Fruit fly (Drosophila melanogaster) whole organism, embryonic: ENCODE results near the gene sif.

Source experiments
- Abd-B ChIP-seq: fragments of 200-800 bp; sonication (Bioruptor generic); optimal IDR thresholded peaks from 2 replicates; lab custom pipeline; 2018; ENCODE audit warnings: missing biosample characterization, mild to moderate bottlenecking, missing genetic modification characterization, moderate library complexity
- Ada2b ChIP-seq: fragments of 200-800 bp; sonication (Bioruptor generic); IDR thresholded peaks from 2 replicates; pipeline ENCODE4 v1.3.6; 2022; ENCODE audit warnings: missing biosample characterization, missing genetic modification characterization
- Awh ChIP-seq: fragments of 200-800 bp; sonication (Bioruptor generic); IDR thresholded peaks from 2 replicates; pipeline ENCODE4, ENCODE4 v1.3.6; 2022; ENCODE audit warnings: missing biosample characterization, missing genetic modification characterization
- Bgb ChIP-seq: fragments of 200-800 bp; sonication (Bioruptor generic); IDR thresholded peaks from 2 replicates; pipeline ENCODE4 v1.3.6; 2022; ENCODE audit warnings: missing biosample characterization, missing genetic modification characterization; ENCODE audit not compliant: partially characterized antibody
- Blimp-1 ChIP-seq: fragments of 200-800 bp; sonication (Bioruptor generic); optimal IDR thresholded peaks from 3 replicates; lab custom pipeline; 2018; ENCODE audit warnings: missing biosample characterization, missing genetic modification characterization, mild to moderate bottlenecking, moderate library complexity, missing genetic modification reagents
- CG10979 ChIP-seq: fragments of 200-800 bp; sonication (Bioruptor generic); optimal IDR thresholded peaks from 2 replicates; lab custom pipeline; 2018; ENCODE audit warnings: missing biosample characterization, mild to moderate bottlenecking, missing genetic modification characterization, moderate library complexity
- CG11723 ChIP-seq: fragments of 200-800 bp; sonication (Bioruptor generic); optimal IDR thresholded peaks from 2 replicates; lab custom pipeline; 2017; ENCODE audit warnings: missing biosample characterization, mild to moderate bottlenecking, missing genetic modification characterization
- CG12104 ChIP-seq: fragments of 200-800 bp; sonication (Bioruptor generic); optimal IDR thresholded peaks from 3 replicates; lab custom pipeline; 2016; ENCODE audit warnings: missing biosample characterization, missing genetic modification characterization
- CG14860 ChIP-seq: fragments of 200-800 bp; sonication (Bioruptor generic); IDR thresholded peaks from 3 replicates; pipeline ENCODE4 v1.3.6; 2022; ENCODE audit warnings: missing biosample characterization, missing genetic modification characterization; ENCODE audit not compliant: partially characterized antibody
- CG15696 ChIP-seq: fragments of 200-800 bp; sonication (Bioruptor generic); optimal IDR thresholded peaks from 2 replicates; lab custom pipeline; 2019; ENCODE audit warnings: missing biosample characterization, mild to moderate bottlenecking, missing genetic modification characterization, moderate library complexity
- CG17359 ChIP-seq: fragments of 200-800 bp; sonication (Bioruptor generic); optimal IDR thresholded peaks from 3 replicates; lab custom pipeline; 2018; ENCODE audit warnings: missing biosample characterization, mild to moderate bottlenecking, missing genetic modification characterization, moderate library complexity
- CG17829 ChIP-seq: fragments of 200-800 bp; optimal IDR thresholded peaks from 2 replicates; lab custom pipeline; 2019; ENCODE audit warnings: missing biosample characterization, mild to moderate bottlenecking, missing genetic modification characterization, moderate library complexity
- CG18764 ChIP-seq: fragments of 200-800 bp; sonication (Bioruptor generic); optimal IDR thresholded peaks from 3 replicates; lab custom pipeline; 2016; ENCODE audit warnings: missing biosample characterization, missing genetic modification characterization
- CG2199 ChIP-seq: fragments of 200-800 bp; sonication (Bioruptor generic); IDR thresholded peaks from 3 replicates; pipeline ENCODE4 v1.3.6; 2022; ENCODE audit warnings: missing biosample characterization, missing genetic modification characterization
- CG2712 ChIP-seq: fragments of 200-800 bp; optimal IDR thresholded peaks from 3 replicates; lab custom pipeline; 2019; ENCODE audit warnings: missing biosample characterization, mild to moderate bottlenecking, missing genetic modification characterization, moderate library complexity
- CG4404 ChIP-seq: fragments of 200-800 bp; sonication (Bioruptor generic); IDR thresholded peaks from 2 replicates; pipeline ENCODE4 v1.3.6; 2022; ENCODE audit warnings: missing biosample characterization, missing genetic modification characterization
- CG4707 ChIP-seq: fragments of 200-800 bp; sonication (Bioruptor generic); optimal IDR thresholded peaks from 2 replicates; lab custom pipeline; 2018; ENCODE audit warnings: missing biosample characterization, mild to moderate bottlenecking, missing genetic modification characterization, moderate library complexity
- CG4854 ChIP-seq: fragments of 200-800 bp; sonication (Bioruptor generic); optimal IDR thresholded peaks from 2 replicates; lab custom pipeline; 2016; ENCODE audit warnings: missing biosample characterization, missing genetic modification characterization, inconsistent platforms
- CG6654 ChIP-seq: fragments of 200-800 bp; sonication (Bioruptor generic); optimal IDR thresholded peaks from 2 replicates; lab custom pipeline; 2017; ENCODE audit warnings: missing biosample characterization, mild to moderate bottlenecking, missing genetic modification characterization
- CG7745 ChIP-seq: fragments of 200-800 bp; sonication (Bioruptor generic); optimal IDR thresholded peaks from 2 replicates; lab custom pipeline; 2018; ENCODE audit warnings: missing biosample characterization, mild to moderate bottlenecking, missing genetic modification characterization, moderate library complexity
- CG7928 ChIP-seq: fragments of 200-800 bp; sonication (Bioruptor generic); optimal IDR thresholded peaks from 2 replicates; lab custom pipeline; 2017; ENCODE audit warnings: missing biosample characterization, mild to moderate bottlenecking, missing genetic modification characterization
- Ets97D ChIP-seq: fragments of 200-800 bp; sonication (Bioruptor generic); optimal IDR thresholded peaks from 3 replicates; lab custom pipeline; 2016; ENCODE audit warnings: missing biosample characterization, missing genetic modification characterization
- HLHmδ ChIP-seq: fragments of 200-800 bp; sonication (Bioruptor generic); optimal IDR thresholded peaks from 2 replicates; lab custom pipeline; 2018; ENCODE audit warnings: missing biosample characterization, mild to moderate bottlenecking, missing genetic modification characterization, moderate library complexity
- HmgZ ChIP-seq: fragments of 200-800 bp; sonication (Bioruptor generic); optimal IDR thresholded peaks from 2 replicates; lab custom pipeline; 2018; ENCODE audit warnings: missing biosample characterization, mild to moderate bottlenecking, missing genetic modification characterization
- Lpt ChIP-seq: fragments of >200 bp; optimal IDR thresholded peaks from 2 replicates; lab custom pipeline; 2018; ENCODE audit warnings: missing biosample characterization, missing genetic modification characterization
- Nf-YB ChIP-seq: fragments of 200-800 bp; sonication (Bioruptor generic); optimal IDR thresholded peaks from 3 replicates; lab custom pipeline; 2019; ENCODE audit warnings: missing biosample characterization, mild to moderate bottlenecking, missing genetic modification characterization, moderate library complexity
- Six4 ChIP-seq: fragments of 200-800 bp; sonication (Bioruptor generic); optimal IDR thresholded peaks from 2 replicates; lab custom pipeline; 2016; ENCODE audit warnings: missing biosample characterization, missing genetic modification characterization
- amos ChIP-seq: fragments of 200-800 bp; sonication (Bioruptor generic); IDR thresholded peaks from 2 replicates; pipeline ENCODE4 v1.3.6; 2022; ENCODE audit warnings: missing biosample characterization, missing genetic modification characterization; ENCODE audit not compliant: partially characterized antibody
- ato ChIP-seq: fragments of 200-800 bp; sonication (Bioruptor generic); IDR thresholded peaks from 2 replicates; pipeline ENCODE4 v1.3.6; 2022; ENCODE audit warnings: missing biosample characterization, missing genetic modification characterization; ENCODE audit not compliant: partially characterized antibody
- bowl ChIP-seq: fragments of 200-800 bp; sonication (Bioruptor generic); IDR thresholded peaks from 2 replicates; pipeline ENCODE4 v1.3.6; 2022; ENCODE audit warnings: missing biosample characterization, missing genetic modification characterization
- exex ChIP-seq: fragments of 200-800 bp; sonication (Bioruptor generic); optimal IDR thresholded peaks from 4 replicates; lab custom pipeline; 2018; ENCODE audit warnings: missing biosample characterization, mild to moderate bottlenecking, missing genetic modification characterization, moderate library complexity
- fd3F ChIP-seq: fragments of 200-800 bp; sonication (Bioruptor generic); optimal IDR thresholded peaks from 2 replicates; lab custom pipeline; 2018; ENCODE audit warnings: missing biosample characterization, mild to moderate bottlenecking, missing genetic modification characterization, moderate library complexity
- fd96Cb ChIP-seq: fragments of 200-800 bp; sonication (Bioruptor generic); optimal IDR thresholded peaks from 2 replicates; lab custom pipeline; 2018; ENCODE audit warnings: missing biosample characterization, mild to moderate bottlenecking, missing genetic modification characterization, moderate library complexity
- gcm ChIP-seq: fragments of 200-800 bp; sonication (Bioruptor generic); optimal IDR thresholded peaks from 2 replicates; lab custom pipeline; 2019; ENCODE audit warnings: missing biosample characterization, mild to moderate bottlenecking, missing genetic modification characterization, moderate library complexity
- gsb ChIP-seq: fragments of 200-800 bp; sonication (Bioruptor generic); IDR thresholded peaks from 2 replicates; pipeline ENCODE4 v1.3.6; 2022; ENCODE audit warnings: missing biosample characterization, missing genetic modification characterization
- gt ChIP-seq: fragments of 200-800 bp; sonication (Bioruptor generic); IDR thresholded peaks from 2 replicates; pipeline ENCODE4 v1.3.6; 2022; ENCODE audit warnings: missing biosample characterization, missing genetic modification characterization
- hth ChIP-seq: fragments of >200 bp; optimal IDR thresholded peaks from 2 replicates; lab custom pipeline; 2017; ENCODE audit warnings: inconsistent platforms
- lov ChIP-seq, 2 experiments: fragments of 200-800 bp in 1 of 2; fragments of >200 bp in 1 of 2; sonication (Bioruptor generic) in 1 of 2; IDR thresholded peaks in 1 of 2; optimal IDR thresholded peaks in 1 of 2; 2 replicates in 1 of 2; 3 replicates in 1 of 2; pipeline versions ENCODE4 v1.3.6 to Lab custom; 2017 to 2022; ENCODE audit warnings: missing biosample characterization in 1 of 2, missing genetic modification characterization in 1 of 2
- mam ChIP-seq: fragments of 200-800 bp; sonication (Bioruptor generic); optimal IDR thresholded peaks from 3 replicates; lab custom pipeline; 2016; ENCODE audit warnings: missing biosample characterization, missing genetic modification characterization
- oc ChIP-seq: fragments of 200-800 bp; sonication (Bioruptor generic); optimal IDR thresholded peaks from 2 replicates; lab custom pipeline; 2018; ENCODE audit warnings: missing biosample characterization, mild to moderate bottlenecking, missing genetic modification characterization, moderate library complexity
- phol ChIP-seq: fragments of 200-800 bp; sonication (Bioruptor generic); optimal IDR thresholded peaks from 3 replicates; lab custom pipeline; 2018; ENCODE audit warnings: missing biosample characterization, mild to moderate bottlenecking, missing genetic modification characterization, moderate library complexity
- pita ChIP-seq: fragments of 200-800 bp; sonication (Bioruptor generic); optimal IDR thresholded peaks from 2 replicates; lab custom pipeline; 2017; ENCODE audit warnings: missing biosample characterization, mild to moderate bottlenecking, missing genetic modification characterization
- psq ChIP-seq: fragments of 200-800 bp; sonication (Bioruptor generic); optimal IDR thresholded peaks from 2 replicates; lab custom pipeline; 2017; ENCODE audit warnings: missing biosample characterization, missing genetic modification characterization
- pum ChIP-seq: fragments of 200-800 bp; sonication (Bioruptor generic); optimal IDR thresholded peaks from 2 replicates; lab custom pipeline; 2016; ENCODE audit warnings: missing biosample characterization, missing genetic modification characterization
- row ChIP-seq: fragments of 200-800 bp; sonication (Bioruptor generic); IDR thresholded peaks from 3 replicates; pipeline ENCODE4 v1.3.6; 2022; ENCODE audit warnings: missing biosample characterization, missing genetic modification characterization
- seq ChIP-seq: fragments of 200-800 bp; sonication (Bioruptor generic); IDR thresholded peaks from 2 replicates; pipeline ENCODE4 v1.3.6; 2022; ENCODE audit warnings: missing biosample characterization, missing genetic modification characterization
- unpg ChIP-seq: fragments of 200-800 bp; sonication (Bioruptor generic); optimal IDR thresholded peaks from 3 replicates; lab custom pipeline; 2018; ENCODE audit warnings: missing biosample characterization, mild to moderate bottlenecking, missing genetic modification characterization, moderate library complexity
- wek ChIP-seq: fragments of 200-800 bp; sonication (Bioruptor generic); optimal IDR thresholded peaks from 3 replicates; lab custom pipeline; 2018; ENCODE audit warnings: missing biosample characterization, mild to moderate bottlenecking, missing genetic modification characterization, moderate library complexity

The sif gene

DNA sequence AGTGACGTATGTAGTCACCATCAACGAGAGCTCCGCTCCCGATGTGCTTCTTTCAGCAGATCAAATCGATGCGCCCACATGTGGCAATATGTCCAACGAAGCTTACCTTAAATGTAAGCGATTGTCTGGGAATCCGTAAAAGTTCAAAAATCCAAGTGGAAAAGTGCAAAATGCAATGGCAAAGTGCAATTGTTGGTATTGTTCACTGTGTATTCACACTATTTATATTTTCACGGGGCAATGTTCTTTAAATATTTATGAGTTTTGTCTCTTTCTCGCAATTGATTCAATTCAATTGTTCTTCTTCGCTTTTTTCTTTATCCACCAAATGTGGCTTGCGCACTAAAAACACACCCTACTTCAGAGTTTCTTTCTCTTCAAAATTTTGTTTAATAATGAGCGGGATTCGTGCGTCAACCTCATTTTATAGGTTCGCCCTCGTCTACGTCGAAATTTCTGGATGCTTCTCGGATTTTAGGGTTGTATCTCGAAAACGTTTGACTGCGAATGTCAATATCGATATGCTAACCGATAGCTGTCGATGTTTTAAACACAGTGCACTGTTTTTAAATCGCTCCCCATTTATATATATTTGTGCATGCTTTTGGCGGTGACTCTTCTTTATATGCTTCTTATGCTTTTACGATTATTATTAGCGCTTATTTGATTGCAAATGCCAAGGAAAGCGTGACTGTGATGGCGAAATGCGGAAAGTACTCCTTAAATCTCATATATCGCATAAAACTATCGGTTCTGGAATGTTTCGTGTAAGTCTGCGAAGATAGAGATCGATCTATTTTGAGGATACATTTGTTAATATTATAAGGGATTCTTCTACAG, 94.2 kb downstream of the sif start, which contains the start of gene DnaJ-1 (continued):
- TF ChIP-seq fd3F (GFP tag; lab: Kevin White, UChicago) (no peak), CG10979 (peak; percentile 27), CG7928 (GFP tag; lab: Kevin White, UChicago) (no peak), CG17829 (tag; lab: Kevin White, UChicago) (peak; percentile 53), exex (tag; lab: Kevin White, UChicago) (no peak), CG4707 (peak; percentile 57), Lpt (GFP tag; lab: Kevin White, UChicago) (no peak), HLHmδ (GFP tag; lab: Kevin White, UChicago) (peak; percentile 20), fd96Cb (tag; lab: Kevin White, UChicago) (no peak), Abd-B (no peak), CG14860 (GFP tag; lab: Robert Waterston, UW) (peak; percentile 99), hth (lab: Kevin White, UChicago) (no peak), CG2712 (tag; lab: Kevin White, UChicago) (peak; percentile 22), lov (optimal IDR thresholded peaks at IDR 0.05; lab: Kevin White, UChicago) (no peak), lov (GFP tag; IDR thresholded peaks at IDR 0.05; lab: Robert Waterston, UW) (no peak), pum (GFP tag; lab: Kevin White, UChicago) (no peak), CG17359 (tag; lab: Kevin White, UChicago) (peak; percentile 30), pita (no peak), Ets97D (peak; percentile 85), CG6654 (GFP tag; lab: Kevin White, UChicago) (no peak), HmgZ (tag; lab: Kevin White, UChicago) (peak; percentile 60), unpg (GFP tag; lab: Kevin White, UChicago) (peak; percentile 37), Blimp-1 (GFP tag; lab: Kevin White, UChicago) (no peak), Ada2b (GFP tag; lab: Robert Waterston, UW) (no peak), Bgb (GFP tag; lab: Robert Waterston, UW) (peak; percentile 98), mam (GFP tag; lab: Kevin White, UChicago) (peak; percentile 6), CG18764 (GFP tag; lab: Kevin White, UChicago) (no peak), phol (tag; lab: Kevin White, UChicago) (peak; percentile 51), gsb (GFP tag; lab: Robert Waterston, UW) (no peak), Awh (GFP tag; lab: Robert Waterston, UW) (no peak; the same call in 1 of the 2 replicates), psq (GFP tag; lab: Kevin White, UChicago) (no peak), CG7745 (tag; lab: Kevin White, UChicago) (no peak), bowl (no peak), CG4404 (GFP tag; lab: Robert Waterston, UW) (no peak), CG2199 (no peak), Six4 (GFP tag; lab: Kevin White, UChicago) (no peak), oc (tag; lab: Kevin White, UChicago) (no peak), gt (GFP tag; lab: Robert Waterston, UW) (no peak), CG11723 (GFP tag; lab: Kevin White, UChicago) (no peak), wek (GFP tag; lab: Kevin White, UChicago) (peak; percentile 38), CG4854 (GFP tag; lab: Kevin White, UChicago) (no peak), row (peak; percentile 78), amos (peak; percentile 98), gcm (GFP tag; lab: Kevin White, UChicago) (peak; percentile 22), CG15696 (tag; lab: Kevin White, UChicago) (no peak), Nf-YB (peak; percentile 34), ato (GFP tag; lab: Robert Waterston, UW) (peak; percentile 85), CG12104 (GFP tag; lab: Kevin White, UChicago) (no peak), seq (no peak)
